Worm (Caenorhabditis elegans) whole organism, young adult: ENCODE data around the gene wdr-31.

Experiments used
- F39B2.1 ChIP-seq: fragments of 200-800 bp; sonication (Bioruptor generic); IDR thresholded peaks from 2 replicates; pipeline ENCODE4 v1.3.6; 2022; ENCODE audit warnings: missing genetic modification reagents, missing genetic modification characterization, missing compliant biosample characterization
- aptf-3 ChIP-seq: fragments of 200-800 bp; sonication (Bioruptor generic); IDR thresholded peaks from 2 replicates; pipeline ENCODE4 v1.3.6; 2022; ENCODE audit warnings: missing genetic modification characterization, missing compliant biosample characterization
- hlh-26 ChIP-seq: fragments of 200-800 bp; sonication (Bioruptor generic); conservative IDR thresholded peaks from 2 replicates; pipeline ENCODE4 v1.3.6; 2022; ENCODE audit warnings: missing genetic modification reagents, missing genetic modification characterization, missing compliant biosample characterization
- pbrm-1 ChIP-seq: fragments of 200-800 bp; sonication (Bioruptor generic); IDR thresholded peaks from 2 replicates; pipeline ENCODE4 v1.3.6; 2022; ENCODE audit warnings: missing genetic modification reagents, missing genetic modification characterization, missing compliant biosample characterization
- snpc-4 ChIP-seq, 5 experiments: fragments of 150-350 bp in 1 of 5; sonication (generic microtip) in 4 of 5; optimal IDR thresholded peaks; 2 replicates each; lab custom pipeline; 2014 to 2018; ENCODE audit warnings: missing genetic modification characterization in 5 of 5, missing biosample characterization in 3 of 5, antibody characterized with exemption in 2 of 5, mild to moderate bottlenecking in 2 of 5, missing compliant biosample characterization in 2 of 5, missing genotype in 2 of 5, moderate library complexity in 2 of 5, missing genetic modification reagents in 1 of 5
- xnd-1 ChIP-seq: sonication (generic microtip); optimal IDR thresholded peaks from 2 replicates; lab custom pipeline; 2016; ENCODE audit warnings: missing genotype, missing genetic modification reagents, missing genetic modification characterization, missing compliant biosample characterization

ce11 chrII:2780804-2781203 is 45.7 kb upstream of the wdr-31 start:
- TF ChIP-seq hlh-26 (GFP tag; lab: Robert Waterston, UW), result no peak
- no peak for TF ChIP-seq aptf-3 (GFP tag; lab: Robert Waterston, UW)
- no peak for TF ChIP-seq pbrm-1 (GFP tag; lab: Robert Waterston, UW)
- no peak for TF ChIP-seq xnd-1 (tag; lab: Kevin White, UChicago)
- no peak for TF ChIP-seq F39B2.1 (GFP tag; lab: Robert Waterston, UW)
- TF ChIP-seq snpc-4 (GFP tag; optimal IDR thresholded peaks at IDR 0.05; lab: Kevin White, UChicago), result no peak
- no peak for TF ChIP-seq snpc-4 (tag; optimal IDR thresholded peaks at IDR 0.05; lab: Kevin White, UChicago)
